Fruit fly (Drosophila melanogaster) whole organism, embryonic: ENCODE results near the gene CG11350.

Source experiments
- CG11456 ChIP-seq: fragments of 200-800 bp; sonication (Bioruptor generic); IDR thresholded peaks from 3 replicates; pipeline ENCODE4 v1.3.6; 2022; ENCODE audit warnings: missing biosample characterization, missing genetic modification characterization
- CG12155 ChIP-seq: fragments of 200-800 bp; sonication (Bioruptor generic); optimal IDR thresholded peaks from 3 replicates; lab custom pipeline; 2016; ENCODE audit warnings: missing biosample characterization, missing genetic modification characterization
- CG13123 ChIP-seq: fragments of 200-800 bp; sonication (Bioruptor generic); optimal IDR thresholded peaks from 2 replicates; lab custom pipeline; 2016; ENCODE audit warnings: missing biosample characterization, missing genetic modification characterization
- CG14050 ChIP-seq: fragments of 200-800 bp; sonication (Bioruptor generic); IDR thresholded peaks from 3 replicates; pipeline ENCODE4 v1.3.6; 2022; ENCODE audit warnings: missing biosample characterization, missing genetic modification characterization
- CG14667 ChIP-seq: fragments of 200-800 bp; sonication (Bioruptor generic); IDR thresholded peaks from 2 replicates; pipeline ENCODE4 v1.3.6; 2022; ENCODE audit warnings: missing biosample characterization, missing genetic modification characterization
- CG1602 ChIP-seq: fragments of 200-800 bp; sonication (Bioruptor generic); optimal IDR thresholded peaks from 3 replicates; lab custom pipeline; 2016; ENCODE audit warnings: missing biosample characterization, missing genetic modification characterization
- CG18262 ChIP-seq: fragments of 200-800 bp; optimal IDR thresholded peaks from 3 replicates; lab custom pipeline; 2019; ENCODE audit warnings: missing biosample characterization, mild to moderate bottlenecking, missing genetic modification characterization, moderate library complexity
- CG1832 ChIP-seq: fragments of 200-800 bp; sonication (Bioruptor generic); optimal IDR thresholded peaks from 2 replicates; lab custom pipeline; 2017; ENCODE audit warnings: missing biosample characterization, mild to moderate bottlenecking, missing genetic modification characterization, inconsistent platforms
- CG18764 ChIP-seq: fragments of 200-800 bp; sonication (Bioruptor generic); optimal IDR thresholded peaks from 3 replicates; lab custom pipeline; 2016; ENCODE audit warnings: missing biosample characterization, missing genetic modification characterization
- CG2712 ChIP-seq: fragments of 200-800 bp; optimal IDR thresholded peaks from 3 replicates; lab custom pipeline; 2019; ENCODE audit warnings: missing biosample characterization, mild to moderate bottlenecking, missing genetic modification characterization, moderate library complexity
- CG30020 ChIP-seq: fragments of 200-800 bp; optimal IDR thresholded peaks from 2 replicates; lab custom pipeline; 2019; ENCODE audit warnings: missing biosample characterization, mild to moderate bottlenecking, missing genetic modification characterization, moderate library complexity
- CG3065 ChIP-seq: fragments of 200-800 bp; sonication (Bioruptor generic); optimal IDR thresholded peaks from 2 replicates; lab custom pipeline; 2016; ENCODE audit warnings: missing biosample characterization, missing genetic modification characterization
- CG31365 ChIP-seq: fragments of 200-800 bp; sonication (Bioruptor generic); optimal IDR thresholded peaks from 2 replicates; lab custom pipeline; 2018; ENCODE audit warnings: missing biosample characterization, mild to moderate bottlenecking, missing genetic modification characterization
- CG3281 ChIP-seq: fragments of 200-800 bp; sonication (Bioruptor generic); optimal IDR thresholded peaks from 3 replicates; lab custom pipeline; 2017; ENCODE audit warnings: missing biosample characterization, mild to moderate bottlenecking, missing genetic modification characterization
- CG3726 ChIP-seq: fragments of 200-800 bp; sonication (Bioruptor generic); IDR thresholded peaks from 3 replicates; pipeline ENCODE4, ENCODE4 v1.3.6; 2022; ENCODE audit warnings: missing biosample characterization, missing genetic modification characterization
- CG4820 ChIP-seq: fragments of 200-800 bp; sonication (Bioruptor generic); optimal IDR thresholded peaks from 3 replicates; lab custom pipeline; 2016; ENCODE audit warnings: missing biosample characterization, missing genetic modification characterization
- CG6254 ChIP-seq: fragments of 200-800 bp; sonication (Bioruptor generic); optimal IDR thresholded peaks from 3 replicates; lab custom pipeline; 2017; ENCODE audit warnings: mild to moderate bottlenecking, missing biosample characterization, missing genetic modification reagents, missing genetic modification characterization
- CG6689 ChIP-seq: fragments of 200-800 bp; sonication (Bioruptor generic); IDR thresholded peaks from 2 replicates; pipeline ENCODE4 v1.3.6; 2022; ENCODE audit warnings: missing biosample characterization, missing genetic modification characterization
- CHES-1-like ChIP-seq: fragments of 200-800 bp; sonication (Bioruptor generic); optimal IDR thresholded peaks from 2 replicates; lab custom pipeline; 2016; ENCODE audit warnings: missing biosample characterization, missing genetic modification characterization
- CoRest ChIP-seq: fragments of 200-800 bp; sonication (Bioruptor generic); optimal IDR thresholded peaks from 3 replicates; lab custom pipeline; 2018; ENCODE audit warnings: missing biosample characterization, mild to moderate bottlenecking, missing genetic modification characterization, moderate library complexity
- Fer1 ChIP-seq: fragments of 200-800 bp; sonication (Bioruptor generic); optimal IDR thresholded peaks from 2 replicates; lab custom pipeline; 2017; ENCODE audit warnings: missing biosample characterization, mild to moderate bottlenecking, missing genetic modification characterization
- Hsf ChIP-seq: fragments of 200-800 bp; sonication (Bioruptor generic); optimal IDR thresholded peaks from 3 replicates; lab custom pipeline; 2016; ENCODE audit warnings: missing biosample characterization, missing genetic modification characterization
- Lim3 ChIP-seq: fragments of 200-800 bp; sonication (Bioruptor generic); IDR thresholded peaks from 2 replicates; pipeline ENCODE4 v1.3.6; 2022; ENCODE audit warnings: missing biosample characterization, missing genetic modification characterization
- Myb ChIP-seq: fragments of 200-800 bp; sonication (Bioruptor generic); optimal IDR thresholded peaks from 2 replicates; lab custom pipeline; 2016; ENCODE audit warnings: missing biosample characterization, missing genetic modification characterization
- NC2α ChIP-seq: fragments of 200-800 bp; sonication (Bioruptor generic); optimal IDR thresholded peaks from 2 replicates; lab custom pipeline; 2016; ENCODE audit warnings: missing biosample characterization, missing genetic modification characterization
- NfI ChIP-seq: fragments of 200-800 bp; sonication (Bioruptor generic); optimal IDR thresholded peaks from 3 replicates; lab custom pipeline; 2018; ENCODE audit warnings: missing biosample characterization, mild to moderate bottlenecking, missing genetic modification characterization, moderate library complexity
- Side ChIP-seq: fragments of 200-800 bp; sonication (Bioruptor generic); optimal IDR thresholded peaks from 2 replicates; lab custom pipeline; 2016; ENCODE audit warnings: missing biosample characterization, missing genetic modification characterization
- Sox102F ChIP-seq: fragments of 200-800 bp; sonication (Bioruptor generic); optimal IDR thresholded peaks from 2 replicates; lab custom pipeline; 2018; ENCODE audit warnings: missing biosample characterization, mild to moderate bottlenecking, missing genetic modification characterization, moderate library complexity
- Spps ChIP-seq: fragments of 200-800 bp; sonication (Bioruptor generic); optimal IDR thresholded peaks from 2 replicates; lab custom pipeline; 2018; ENCODE audit warnings: missing biosample characterization, mild to moderate bottlenecking, missing genetic modification characterization
- Stat92E ChIP-seq, 3 experiments: fragments of >200 bp in 2 of 3; fragments of 200-800 bp in 1 of 3; sonication (Bioruptor generic) in 1 of 3; optimal IDR thresholded peaks; 2 replicates each; lab custom pipeline; 2017 to 2019; ENCODE audit warnings: missing biosample characterization in 3 of 3, missing genetic modification characterization in 3 of 3, mild to moderate bottlenecking in 1 of 3, moderate library complexity in 1 of 3
- bowl ChIP-seq: fragments of 200-800 bp; sonication (Bioruptor generic); IDR thresholded peaks from 2 replicates; pipeline ENCODE4 v1.3.6; 2022; ENCODE audit warnings: missing biosample characterization, missing genetic modification characterization
- chm ChIP-seq: fragments of 200-800 bp; sonication (Bioruptor generic); IDR thresholded peaks from 2 replicates; pipeline ENCODE4 v1.3.6; 2022; ENCODE audit warnings: missing biosample characterization, missing genetic modification characterization
- dati ChIP-seq: fragments of 200-800 bp; sonication (Bioruptor generic); IDR thresholded peaks from 2 replicates; pipeline ENCODE4 v1.3.6; 2022; ENCODE audit warnings: missing biosample characterization, missing genetic modification characterization
- dm ChIP-seq: fragments of 200-800 bp; sonication (Bioruptor generic); optimal IDR thresholded peaks from 3 replicates; lab custom pipeline; 2016; ENCODE audit warnings: missing biosample characterization, missing genetic modification characterization
- dysf ChIP-seq: fragments of 200-800 bp; sonication (Bioruptor generic); IDR thresholded peaks from 3 replicates; pipeline ENCODE4 v1.3.6; 2022; ENCODE audit warnings: missing biosample characterization, missing genetic modification characterization
- fd64A ChIP-seq: fragments of 200-800 bp; sonication (Bioruptor generic); optimal IDR thresholded peaks from 3 replicates; lab custom pipeline; 2018; ENCODE audit warnings: missing biosample characterization, mild to moderate bottlenecking, missing genetic modification characterization
- hkb ChIP-seq, 2 experiments: fragments of 200-800 bp in 1 of 2; fragments of >200 bp in 1 of 2; sonication (Bioruptor generic) in 1 of 2; IDR thresholded peaks in 1 of 2; optimal IDR thresholded peaks in 1 of 2; 2 replicates each; pipeline versions ENCODE4 v1.3.6 to Lab custom; 2017 to 2022; ENCODE audit warnings: missing biosample characterization in 1 of 2, missing genetic modification characterization in 1 of 2
- lilli ChIP-seq: fragments of 200-800 bp; sonication (Bioruptor generic); optimal IDR thresholded peaks from 3 replicates; lab custom pipeline; 2016; ENCODE audit warnings: missing biosample characterization, missing genetic modification characterization
- maf-S ChIP-seq: fragments of 200-800 bp; sonication (Bioruptor generic); optimal IDR thresholded peaks from 2 replicates; lab custom pipeline; 2016; ENCODE audit warnings: missing biosample characterization, missing genetic modification characterization
- nerfin-2 ChIP-seq: fragments of 200-800 bp; sonication (Bioruptor generic); IDR thresholded peaks from 2 replicates; pipeline ENCODE4 v1.3.6; 2022; ENCODE audit warnings: missing biosample characterization, missing genetic modification characterization; ENCODE audit not compliant: partially characterized antibody
- pho ChIP-seq: fragments of 200-800 bp; sonication (Bioruptor generic); optimal IDR thresholded peaks from 2 replicates; lab custom pipeline; 2016; ENCODE audit warnings: missing biosample characterization, missing genetic modification characterization
- sc ChIP-seq, 3 experiments: fragments of >200 bp in 2 of 3; fragments of 200-800 bp in 1 of 3; sonication (Bioruptor generic) in 1 of 3; optimal IDR thresholded peaks; 2 replicates in 2 of 3; 3 replicates in 1 of 3; lab custom pipeline; 2017; ENCODE audit warnings: mild to moderate bottlenecking in 1 of 3, missing biosample characterization in 1 of 3, missing genetic modification characterization in 1 of 3, missing genetic modification reagents in 1 of 3
- sd ChIP-seq: fragments of 200-800 bp; sonication (Bioruptor generic); optimal IDR thresholded peaks from 3 replicates; lab custom pipeline; 2018; ENCODE audit warnings: missing biosample characterization, mild to moderate bottlenecking, missing genetic modification characterization, moderate library complexity
- stwl ChIP-seq: fragments of 200-800 bp; sonication (Bioruptor generic); optimal IDR thresholded peaks from 3 replicates; lab custom pipeline; 2018; ENCODE audit warnings: missing biosample characterization, mild to moderate bottlenecking, missing genetic modification characterization, moderate library complexity
- tap ChIP-seq: fragments of 200-800 bp; optimal IDR thresholded peaks from 3 replicates; lab custom pipeline; 2019; ENCODE audit warnings: missing biosample characterization, mild to moderate bottlenecking, missing genetic modification characterization, moderate library complexity
- tio ChIP-seq: fragments of 200-800 bp; sonication (Bioruptor generic); optimal IDR thresholded peaks from 2 replicates; lab custom pipeline; 2017; ENCODE audit warnings: missing biosample characterization, missing genetic modification characterization, inconsistent platforms
- tll ChIP-seq, 2 experiments: fragments of 200-800 bp in 1 of 2; fragments of >200 bp in 1 of 2; sonication (Bioruptor generic) in 1 of 2; optimal IDR thresholded peaks; 2 replicates each; lab custom pipeline; 2017 to 2019; ENCODE audit warnings: missing biosample characterization in 2 of 2, missing genetic modification characterization in 2 of 2, mild to moderate bottlenecking in 1 of 2, moderate library complexity in 1 of 2
- ttk ChIP-seq: fragments of 200-800 bp; sonication (Bioruptor generic); IDR thresholded peaks from 2 replicates; pipeline ENCODE4 v2.1.2; 2022; ENCODE audit warnings: missing biosample characterization, missing genetic modification characterization
- usp ChIP-seq: fragments of >200 bp; optimal IDR thresholded peaks from 2 replicates; lab custom pipeline; 2017; ENCODE audit warnings: missing biosample characterization, missing genetic modification characterization
- zf30C ChIP-seq: fragments of 200-800 bp; sonication (Bioruptor generic); optimal IDR thresholded peaks from 3 replicates; lab custom pipeline; 2018; ENCODE audit warnings: missing biosample characterization, mild to moderate bottlenecking, missing genetic modification characterization

Gene CG11350

dm6 chr3L:4461454-4462045 is 21.1 kb upstream of the CG11350 start, which contains the start of gene CG15023 (continued):
- no peak for TF ChIP-seq maf-S (GFP tag; lab: Kevin White, UChicago)
- TF ChIP-seq tll (GFP tag; optimal IDR thresholded peaks at IDR 0.05; lab: Kevin White, UChicago): no peak
- no peak for TF ChIP-seq CG12155 (GFP tag; lab: Kevin White, UChicago)
- TF ChIP-seq CG1602: no peak
- no peak for TF ChIP-seq CG3726 (GFP tag; lab: Robert Waterston, UW)
- no peak for TF ChIP-seq tap (tag; lab: Kevin White, UChicago)
- no peak for TF ChIP-seq zf30C (GFP tag; lab: Kevin White, UChicago)
- no peak for TF ChIP-seq Myb (GFP tag; lab: Kevin White, UChicago)
- TF ChIP-seq NfI (GFP tag; lab: Kevin White, UChicago): peak; percentile 23
- TF ChIP-seq chm: no peak
- no peak for TF ChIP-seq CG18262 (tag; lab: Kevin White, UChicago)
- no peak for TF ChIP-seq Side (GFP tag; lab: Kevin White, UChicago)
- TF ChIP-seq Stat92E (GFP tag; optimal IDR thresholded peaks at IDR 0.05; lab: Kevin White, UChicago): no peak
- TF ChIP-seq CG31365 (tag; lab: Kevin White, UChicago): no peak
- no peak for TF ChIP-seq CG11456 (GFP tag; lab: Robert Waterston, UW)
- no peak for TF ChIP-seq stwl (tag; lab: Kevin White, UChicago)
- TF ChIP-seq sc (optimal IDR thresholded peaks at IDR 0.05; lab: Kevin White, UChicago): no peak
- no peak for TF ChIP-seq sc (GFP tag; optimal IDR thresholded peaks at IDR 0.05; lab: Kevin White, UChicago)
- TF ChIP-seq CG14050 (GFP tag; lab: Robert Waterston, UW): no peak
- TF ChIP-seq CG6254 (GFP tag; lab: Kevin White, UChicago): no peak
- no peak for TF ChIP-seq ttk (GFP tag; lab: Robert Waterston, UW)
- TF ChIP-seq Sox102F (GFP tag; lab: Kevin White, UChicago): peak; percentile 19
- TF ChIP-seq CoRest (tag; lab: Kevin White, UChicago): peak; percentile 35
- TF ChIP-seq CG3281 (GFP tag; lab: Kevin White, UChicago): peak; percentile 35
- no peak for TF ChIP-seq CG13123 (GFP tag; lab: Kevin White, UChicago)
- no peak for TF ChIP-seq CG18764 (GFP tag; lab: Kevin White, UChicago)
- TF ChIP-seq nerfin-2 (GFP tag; lab: Robert Waterston, UW): no peak
- TF ChIP-seq CHES-1-like (GFP tag; lab: Kevin White, UChicago): no peak
- peak; percentile 69; the same call in 2 of the 3 replicates for TF ChIP-seq dysf (GFP tag; lab: Robert Waterston, UW)
- TF ChIP-seq Hsf (GFP tag; lab: Kevin White, UChicago): peak; percentile 21
- no peak for TF ChIP-seq CG3065
- no peak for TF ChIP-seq CG30020 (tag; lab: Kevin White, UChicago)
- no peak for TF ChIP-seq dati (GFP tag; lab: Robert Waterston, UW)
- no peak for TF ChIP-seq CG14667
- no peak for TF ChIP-seq dm (GFP tag; lab: Kevin White, UChicago)
- no peak for TF ChIP-seq NC2α
- TF ChIP-seq sd: peak; percentile 20
- TF ChIP-seq Spps (tag; lab: Kevin White, UChicago): no peak
- TF ChIP-seq CG1832: no peak
- no peak for TF ChIP-seq Lim3 (GFP tag; lab: Robert Waterston, UW)
- no peak for TF ChIP-seq tio (GFP tag; lab: Kevin White, UChicago)
- TF ChIP-seq Fer1 (GFP tag; lab: Kevin White, UChicago): peak; percentile 45
- no peak for TF ChIP-seq bowl
- TF ChIP-seq CG4820 (GFP tag; lab: Kevin White, UChicago): no peak
- no peak for TF ChIP-seq fd64A (GFP tag; lab: Kevin White, UChicago)
- TF ChIP-seq usp (GFP tag; lab: Kevin White, UChicago): no peak
- no peak for TF ChIP-seq lilli
- TF ChIP-seq CG2712 (tag; lab: Kevin White, UChicago): no peak
- no peak for TF ChIP-seq pho
- TF ChIP-seq CG6689 (GFP tag; lab: Robert Waterston, UW): peak; percentile 25; the same call in 1 of the 2 replicates
- TF ChIP-seq hkb (optimal IDR thresholded peaks at IDR 0.05; lab: Kevin White, UChicago): no peak
- TF ChIP-seq hkb (GFP tag; IDR thresholded peaks at IDR 0.05; lab: Robert Waterston, UW): 0 out of 2 replicates have a peak, but pooled peaks have one; percentile 9
